Fruit fly (Drosophila melanogaster): Measurements from ENCODE around the gene CG14434.

CG14434 gene

DNA sequence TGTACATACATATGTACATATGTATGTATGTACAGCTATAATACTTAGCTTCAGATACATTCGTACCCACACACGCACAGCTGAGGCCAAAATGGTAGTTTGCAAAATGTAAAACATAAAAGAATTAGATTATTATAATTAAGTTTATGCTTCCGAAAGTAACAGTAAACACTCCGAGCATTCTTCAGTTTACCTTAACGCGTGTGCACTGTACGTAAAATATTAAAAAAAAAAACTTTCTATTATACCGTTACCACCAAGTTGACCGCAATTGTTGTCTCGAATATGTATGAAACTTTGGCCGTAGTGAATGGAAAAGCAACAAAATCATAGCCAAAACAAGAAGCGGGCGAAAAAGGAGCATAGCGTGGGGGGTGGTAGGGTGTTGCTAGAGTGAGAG lies 12.4 kb downstream of the CG14434 start (continued):
- TF ChIP-seq CG6254 (GFP tag; optimal IDR thresholded peaks at IDR 0.05): peak; percentile 67
- TF ChIP-seq dimm (GFP tag; IDR thresholded peaks at IDR 0.05): no peak
- no peak for TF ChIP-seq hkb (optimal IDR thresholded peaks at IDR 0.05)
- TF ChIP-seq hkb (GFP tag; IDR thresholded peaks at IDR 0.05): peak; percentile 87
- peak; percentile 74 for TF ChIP-seq HHEX (GFP tag; optimal IDR thresholded peaks at IDR 0.05)
- peak; percentile 5 for TF ChIP-seq tx (GFP tag; optimal IDR thresholded peaks at IDR 0.05)
- TF ChIP-seq CG34224 (GFP tag; IDR thresholded peaks at IDR 0.05; ENCODE audit: partially characterized antibody): no peak
- peak; percentile 31 for TF ChIP-seq Myb (GFP tag; optimal IDR thresholded peaks at IDR 0.05)
- peak; percentile 73 for TF ChIP-seq CG4707 (GFP tag; optimal IDR thresholded peaks at IDR 0.05)
- TF ChIP-seq slou (GFP tag; optimal IDR thresholded peaks at IDR 0.05): peak; percentile 44
- TF ChIP-seq sob (GFP tag; IDR thresholded peaks at IDR 0.05): peak; percentile 86
- TF ChIP-seq MBD-R2 (GFP tag; IDR thresholded peaks at IDR 0.05): peak; percentile 31; the same call in 1 of the 2 replicates
- no peak for TF ChIP-seq CG7963 (GFP tag; IDR thresholded peaks at IDR 0.05; ENCODE audit: partially characterized antibody)
- peak; percentile 85 for TF ChIP-seq CG12659 (GFP tag; optimal IDR thresholded peaks at IDR 0.05)
- no peak for TF ChIP-seq Lpt (GFP tag; optimal IDR thresholded peaks at IDR 0.05)
- TF ChIP-seq Oaz (GFP tag; IDR thresholded peaks at IDR 0.05): peak; percentile 53; the same call in 1 of the 2 replicates
- peak; percentile 7 for TF ChIP-seq pros (GFP tag; optimal IDR thresholded peaks at IDR 0.05)
- TF ChIP-seq pfk (GFP tag; optimal IDR thresholded peaks at IDR 0.05): no peak
- no peak for TF ChIP-seq pzg (GFP tag; optimal IDR thresholded peaks at IDR 0.05)
- peak; percentile 66 for TF ChIP-seq CG14050 (GFP tag; IDR thresholded peaks at IDR 0.05)
- TF ChIP-seq Sox102F (GFP tag; optimal IDR thresholded peaks at IDR 0.05): peak; percentile 89
- TF ChIP-seq aop (GFP tag; IDR thresholded peaks at IDR 0.05): peak; percentile 37; the same call in 1 of the 2 replicates
- TF ChIP-seq C15 (GFP tag; IDR thresholded peaks at IDR 0.05): 0 out of 3 replicates have a peak, but pooled peaks have one; percentile 43
- TF ChIP-seq CG31365 (tag; optimal IDR thresholded peaks at IDR 0.05): peak; percentile 21
- peak; percentile 58 for TF ChIP-seq ssp (GFP tag; IDR thresholded peaks at IDR 0.05)
- TF ChIP-seq Elba2 (GFP tag; optimal IDR thresholded peaks at IDR 0.05): no peak
- no peak for TF ChIP-seq ftz-f1 (GFP tag; optimal IDR thresholded peaks at IDR 0.05)
- TF ChIP-seq grau (tag; optimal IDR thresholded peaks at IDR 0.05): peak; percentile 87
- no peak for TF ChIP-seq Atf3 (GFP tag; optimal IDR thresholded peaks at IDR 0.05)
- peak; percentile 55 for TF ChIP-seq Mes4 (GFP tag; optimal IDR thresholded peaks at IDR 0.05)
- TF ChIP-seq nmo (GFP tag; optimal IDR thresholded peaks at IDR 0.05): peak; percentile 84
- peak; percentile 65 for TF ChIP-seq Abd-B (GFP tag; optimal IDR thresholded peaks at IDR 0.05)
- TF ChIP-seq CG15514 (GFP tag; optimal IDR thresholded peaks at IDR 0.05): peak; percentile 79
- no peak for TF ChIP-seq Doc2 (GFP tag; IDR thresholded peaks at IDR 0.05)
- TF ChIP-seq eyg (GFP tag; optimal IDR thresholded peaks at IDR 0.05): peak; percentile 39
- TF ChIP-seq CG42726 (GFP tag; IDR thresholded peaks at IDR 0.05; ENCODE audit: partially characterized antibody): no peak
- TF ChIP-seq CG18476 (GFP tag; optimal IDR thresholded peaks at IDR 0.05): peak; percentile 71
- TF ChIP-seq da (GFP tag; optimal IDR thresholded peaks at IDR 0.05): no peak
- TF ChIP-seq Pdp1 (GFP tag; optimal IDR thresholded peaks at IDR 0.05): peak; percentile 63 to 73
- TF ChIP-seq gsb (GFP tag; IDR thresholded peaks at IDR 0.05): peak; percentile 62
- TF ChIP-seq Dfd (GFP tag; optimal IDR thresholded peaks at IDR 0.05): no peak
- peak; percentile 70 for TF ChIP-seq sisA (GFP tag; IDR thresholded peaks at IDR 0.05)
- peak; percentile 84 for TF ChIP-seq CG2875 (GFP tag; optimal IDR thresholded peaks at IDR 0.05)
- TF ChIP-seq Dip2 (GFP tag; IDR thresholded peaks at IDR 0.05): no peak
- TF ChIP-seq corto (GFP tag; optimal IDR thresholded peaks at IDR 0.05): peak; percentile 27
- TF ChIP-seq CG8388 (GFP tag; optimal IDR thresholded peaks at IDR 0.05): peak; percentile 84
- TF ChIP-seq Asciz (GFP tag; optimal IDR thresholded peaks at IDR 0.05): peak; percentile 80
- TF ChIP-seq croc (GFP tag; conservative IDR thresholded peaks at IDR 0.05): peak; percentile 59
- peak; percentile 36 for TF ChIP-seq trh (GFP tag; optimal IDR thresholded peaks at IDR 0.05)
- no peak for TF ChIP-seq CG3838 (GFP tag; optimal IDR thresholded peaks at IDR 0.05)
- peak; percentile 7 for TF ChIP-seq TFAM (GFP tag; optimal IDR thresholded peaks at IDR 0.05)
